Worm (Caenorhabditis elegans): Measurements from ENCODE around the gene jamp-1.

Gene jamp-1

ce11 chrV:6051159-6051558 is at the start of gene jamp-1:
Gene jamp-1, minus strand, starts transcription at chrV:6051259.
- TF ChIP-seq cnd-1 (tag; optimal IDR thresholded peaks at IDR 0.05) (no peak), unc-120 (tag; optimal IDR thresholded peaks at IDR 0.05; ENCODE audit: poor library complexity, severe bottlenecking) (no peak), ces-1 (GFP tag; optimal IDR thresholded peaks at IDR 0.05) (no peak), M03D4.4 (tag; optimal IDR thresholded peaks at IDR 0.05) (no peak), pha-4 (tag; optimal IDR thresholded peaks at IDR 0.05) (no peak), elt-1 (tag; optimal IDR thresholded peaks at IDR 0.05; ENCODE audit: borderline replicate concordance, insufficient read depth) (no peak), tbx-8 (GFP tag; optimal IDR thresholded peaks at IDR 0.05) (no peak), blmp-1 (tag; optimal IDR thresholded peaks at IDR 0.05) (no peak), ham-2 (GFP tag; optimal IDR thresholded peaks at IDR 0.05) (no peak), ztf-11 (tag; optimal IDR thresholded peaks at IDR 0.05) (no peak), ceh-83 (GFP tag; optimal IDR thresholded peaks at IDR 0.05) (no peak), nhr-237 (tag; optimal IDR thresholded peaks at IDR 0.05) (no peak)

- no peak for TF ChIP-seq flh-1 (GFP tag; optimal IDR thresholded peaks at IDR 0.05)
- TF ChIP-seq lsy-2 (tag; optimal IDR thresholded peaks at IDR 0.05) = peak; percentile 90
- TF ChIP-seq nhr-2 (tag; optimal IDR thresholded peaks at IDR 0.05) = peak; percentile 42
- TF ChIP-seq mep-1 (tag; optimal IDR thresholded peaks at IDR 0.05) = peak; percentile 76
- peak; percentile 92 for TF ChIP-seq pha-4 (tag; optimal IDR thresholded peaks at IDR 0.05)
- TF ChIP-seq elt-3 (tag; optimal IDR thresholded peaks at IDR 0.05) = no peak
- TF ChIP-seq mls-2 (tag; optimal IDR thresholded peaks at IDR 0.05) = peak; percentile 43
- peak; percentile 13 for TF ChIP-seq ham-2 (GFP tag; optimal IDR thresholded peaks at IDR 0.05)
- peak; percentile 95 for TF ChIP-seq ceh-39 (tag; optimal IDR thresholded peaks at IDR 0.05)
- peak; percentile 59 for TF ChIP-seq cnd-1 (tag; optimal IDR thresholded peaks at IDR 0.05)
- TF ChIP-seq ceh-43 (GFP tag; optimal IDR thresholded peaks at IDR 0.05) = peak; percentile 21
- TF ChIP-seq ztf-11 (tag; optimal IDR thresholded peaks at IDR 0.05) = no peak
- no peak for TF ChIP-seq bed-3 (GFP tag; optimal IDR thresholded peaks at IDR 0.05)
- TF ChIP-seq unc-39 (tag; optimal IDR thresholded peaks at IDR 0.05) = no peak
- TF ChIP-seq tbx-8 (GFP tag; optimal IDR thresholded peaks at IDR 0.05) = no peak
- TF ChIP-seq snpc-4 (tag; optimal IDR thresholded peaks at IDR 0.05) = no peak
- peak; percentile 76 for TF ChIP-seq sptf-1 (tag; optimal IDR thresholded peaks at IDR 0.05)
- peak; percentile 95 for TF ChIP-seq lin-13 (tag; optimal IDR thresholded peaks at IDR 0.05)
- peak; percentile 77 for TF ChIP-seq unc-62 (GFP tag; optimal IDR thresholded peaks at IDR 0.05)
- no peak for TF ChIP-seq ceh-83 (GFP tag; optimal IDR thresholded peaks at IDR 0.05)
- TF ChIP-seq hlh-1 (tag; optimal IDR thresholded peaks at IDR 0.05) = peak; percentile 19
- TF ChIP-seq zip-8 (tag; optimal IDR thresholded peaks at IDR 0.05) = peak; percentile 24
- no peak for TF ChIP-seq blmp-1 (tag; optimal IDR thresholded peaks at IDR 0.05)
- no peak for TF ChIP-seq lin-32 (GFP tag; optimal IDR thresholded peaks at IDR 0.05)
- no peak for TF ChIP-seq nhr-76 (tag; optimal IDR thresholded peaks at IDR 0.05)
- TF ChIP-seq ces-1 (GFP tag; optimal IDR thresholded peaks at IDR 0.05) = peak; percentile 61
- TF ChIP-seq drap-1 (GFP tag; optimal IDR thresholded peaks at IDR 0.05) = peak; percentile 56
- no peak for TF ChIP-seq nhr-237 (tag; optimal IDR thresholded peaks at IDR 0.05)
- TF ChIP-seq sem-2 (GFP tag; optimal IDR thresholded peaks at IDR 0.05) = no peak
- TF ChIP-seq M03D4.4 (tag; optimal IDR thresholded peaks at IDR 0.05) = no peak
- TF ChIP-seq elt-1 (tag; optimal IDR thresholded peaks at IDR 0.05; ENCODE audit: borderline replicate concordance, insufficient read depth) = peak; percentile 79
- TF ChIP-seq nhr-12 (tag; optimal IDR thresholded peaks at IDR 0.05) = no peak
- TF ChIP-seq mab-5 (tag; optimal IDR thresholded peaks at IDR 0.05) = no peak
- TF ChIP-seq nhr-28 (tag; optimal IDR thresholded peaks at IDR 0.05) = no peak
- TF ChIP-seq unc-120 (tag; optimal IDR thresholded peaks at IDR 0.05; ENCODE audit: poor library complexity, severe bottlenecking) = peak; percentile 70
These were observed 49.5 kb upstream of the jamp-1 start, which contains the start of gene crt-1 for ce11 chrV:6100492-6101004. Gene crt-1, minus strand, starts transcription at chrV:6100542.

ce11 chrV:6099634-6100033 is 48.6 kb upstream of the jamp-1 start:
- no peak for TF ChIP-seq nhr-237 (tag; optimal IDR thresholded peaks at IDR 0.05)

ce11 chrV:6098755-6099155 is 47.7 kb upstream of the jamp-1 start:
- TF ChIP-seq unc-120 (tag; optimal IDR thresholded peaks at IDR 0.05; ENCODE audit: poor library complexity, severe bottlenecking) = no peak
- TF ChIP-seq flh-1 (GFP tag; optimal IDR thresholded peaks at IDR 0.05) = no peak
- no peak for TF ChIP-seq blmp-1 (tag; optimal IDR thresholded peaks at IDR 0.05)
- TF ChIP-seq mls-2 (tag; optimal IDR thresholded peaks at IDR 0.05) = peak; percentile 18
- no peak for TF ChIP-seq lsy-2 (tag; optimal IDR thresholded peaks at IDR 0.05)
- TF ChIP-seq ham-2 (GFP tag; optimal IDR thresholded peaks at IDR 0.05) = no peak
- TF ChIP-seq ces-1 (GFP tag; optimal IDR thresholded peaks at IDR 0.05) = peak; percentile 48
- no peak for TF ChIP-seq unc-39 (tag; optimal IDR thresholded peaks at IDR 0.05)
- no peak for TF ChIP-seq nhr-2 (tag; optimal IDR thresholded peaks at IDR 0.05)
